Worm (Caenorhabditis elegans): ENCODE measurements around the gene sir-2.1.

DNA sequence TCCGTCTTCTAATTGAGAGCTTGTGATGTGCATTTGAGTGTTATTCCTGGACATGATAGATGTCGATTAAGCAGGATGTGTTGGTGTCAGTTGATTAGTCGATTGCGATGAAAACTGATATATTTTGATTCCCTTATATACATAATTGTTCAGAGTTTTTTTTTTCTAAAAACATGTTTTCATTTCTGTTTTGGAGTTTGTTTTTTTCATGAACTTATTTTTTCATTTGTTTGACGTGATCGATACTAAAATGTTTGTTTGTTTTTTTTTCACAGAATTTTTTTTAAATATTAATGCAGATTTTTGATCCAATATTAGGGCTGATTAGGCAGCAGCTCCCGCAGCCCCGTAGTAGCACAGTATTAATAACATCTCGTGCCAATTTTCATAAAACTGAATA, 47.8 kb downstream of the sir-2.1 start, which contains the start of gene R09E10.2:
- no peak for TF ChIP-seq him-1 (tag; optimal IDR thresholded peaks at IDR 0.05)
- no peak for TF ChIP-seq dao-5 (tag; optimal IDR thresholded peaks at IDR 0.05)
- TF ChIP-seq W03F9.2 (tag; optimal IDR thresholded peaks at IDR 0.05) = no peak
